Fruit fly (Drosophila melanogaster) whole organism, embryonic: Measurements from ENCODE around the gene CG7611.

Source experiments
- Atf-2 ChIP-seq: fragments of 200-800 bp; sonication (Bioruptor generic); optimal IDR thresholded peaks from 2 replicates; lab custom pipeline; 2016; ENCODE audit warnings: missing biosample characterization, missing genetic modification characterization
- Bgb ChIP-seq: fragments of 200-800 bp; sonication (Bioruptor generic); IDR thresholded peaks from 2 replicates; pipeline ENCODE4 v1.3.6; 2022; ENCODE audit warnings: missing biosample characterization, missing genetic modification characterization; ENCODE audit not compliant: partially characterized antibody
- CG10543 ChIP-seq: fragments of 200-800 bp; sonication (Bioruptor generic); optimal IDR thresholded peaks from 3 replicates; lab custom pipeline; 2017; ENCODE audit warnings: missing biosample characterization, mild to moderate bottlenecking, missing genetic modification characterization, moderate library complexity
- CG11695 ChIP-seq: fragments of 200-800 bp; sonication (Bioruptor generic); IDR thresholded peaks from 3 replicates; pipeline ENCODE4 v1.3.6; 2022; ENCODE audit warnings: missing biosample characterization, missing genetic modification characterization
- CG12155 ChIP-seq: fragments of 200-800 bp; sonication (Bioruptor generic); optimal IDR thresholded peaks from 3 replicates; lab custom pipeline; 2016; ENCODE audit warnings: missing biosample characterization, missing genetic modification characterization
- CG12299 ChIP-seq: fragments of 200-800 bp; sonication (Bioruptor generic); optimal IDR thresholded peaks from 2 replicates; lab custom pipeline; 2018; ENCODE audit warnings: missing biosample characterization, mild to moderate bottlenecking, missing genetic modification characterization
- CG12744 ChIP-seq: fragments of 200-800 bp; sonication (Bioruptor generic); optimal IDR thresholded peaks from 2 replicates; lab custom pipeline; 2016; ENCODE audit warnings: missing biosample characterization, missing genetic modification characterization
- CG1529 ChIP-seq: fragments of 200-800 bp; sonication (Bioruptor generic); optimal IDR thresholded peaks from 3 replicates; lab custom pipeline; 2018; ENCODE audit warnings: missing biosample characterization, missing genetic modification characterization
- CG15479 ChIP-seq: fragments of 200-800 bp; sonication (Bioruptor generic); optimal IDR thresholded peaks from 3 replicates; lab custom pipeline; 2019; ENCODE audit warnings: missing biosample characterization, mild to moderate bottlenecking, missing genetic modification characterization, moderate library complexity
- CG15514 ChIP-seq: fragments of 200-800 bp; sonication (Bioruptor generic); optimal IDR thresholded peaks from 3 replicates; lab custom pipeline; 2017; ENCODE audit warnings: missing biosample characterization, missing genetic modification characterization, mild to moderate bottlenecking, moderate library complexity, missing genetic modification reagents
- CG15696 ChIP-seq: fragments of 200-800 bp; sonication (Bioruptor generic); optimal IDR thresholded peaks from 2 replicates; lab custom pipeline; 2019; ENCODE audit warnings: missing biosample characterization, mild to moderate bottlenecking, missing genetic modification characterization, moderate library complexity
- CG17612 ChIP-seq: fragments of 200-800 bp; sonication (Bioruptor generic); IDR thresholded peaks from 2 replicates; pipeline ENCODE4 v1.3.6; 2022; ENCODE audit warnings: missing biosample characterization, missing genetic modification characterization
- CG18011 ChIP-seq: fragments of 200-800 bp; sonication (Bioruptor generic); optimal IDR thresholded peaks from 2 replicates; lab custom pipeline; 2017; ENCODE audit warnings: missing biosample characterization, missing genetic modification characterization, mild to moderate bottlenecking, moderate library complexity, missing genotype
- CG1832 ChIP-seq: fragments of 200-800 bp; sonication (Bioruptor generic); optimal IDR thresholded peaks from 2 replicates; lab custom pipeline; 2017; ENCODE audit warnings: missing biosample characterization, mild to moderate bottlenecking, missing genetic modification characterization, inconsistent platforms
- CG18619 ChIP-seq: fragments of 200-800 bp; sonication (Bioruptor generic); optimal IDR thresholded peaks from 3 replicates; lab custom pipeline; 2017; ENCODE audit warnings: missing biosample characterization, mild to moderate bottlenecking, missing genetic modification characterization
- CG2202 ChIP-seq: fragments of 200-800 bp; sonication (Bioruptor generic); optimal IDR thresholded peaks from 2 replicates; lab custom pipeline; 2018; ENCODE audit warnings: missing biosample characterization, mild to moderate bottlenecking, missing genetic modification characterization
- CG3065 ChIP-seq: fragments of 200-800 bp; sonication (Bioruptor generic); optimal IDR thresholded peaks from 2 replicates; lab custom pipeline; 2016; ENCODE audit warnings: missing biosample characterization, missing genetic modification characterization
- CG4854 ChIP-seq: fragments of 200-800 bp; sonication (Bioruptor generic); optimal IDR thresholded peaks from 2 replicates; lab custom pipeline; 2016; ENCODE audit warnings: missing biosample characterization, missing genetic modification characterization, inconsistent platforms
- CG7357 ChIP-seq: fragments of 200-800 bp; sonication (Bioruptor generic); IDR thresholded peaks from 3 replicates; pipeline ENCODE4 v1.3.6; 2022; ENCODE audit warnings: missing biosample characterization, missing genetic modification characterization
- CG7963 ChIP-seq: fragments of 200-800 bp; sonication (Bioruptor generic); IDR thresholded peaks from 3 replicates; pipeline ENCODE4 v1.3.6; 2022; ENCODE audit warnings: missing biosample characterization, missing genetic modification characterization; ENCODE audit not compliant: partially characterized antibody
- CG9932 ChIP-seq: fragments of 200-800 bp; sonication (Bioruptor generic); IDR thresholded peaks from 2 replicates; pipeline ENCODE4 v1.3.6; 2022; ENCODE audit warnings: missing biosample characterization, missing genetic modification characterization
- Dek ChIP-seq: fragments of 200-800 bp; sonication (Bioruptor generic); optimal IDR thresholded peaks from 3 replicates; lab custom pipeline; 2019; ENCODE audit warnings: missing biosample characterization, mild to moderate bottlenecking, missing genetic modification characterization, moderate library complexity
- Dfd ChIP-seq, 2 experiments: fragments of >200 bp; optimal IDR thresholded peaks; 2 replicates each; lab custom pipeline; 2017; ENCODE audit warnings: missing biosample characterization in 2 of 2, missing genetic modification characterization in 2 of 2
- HLH54F ChIP-seq: fragments of 200-800 bp; sonication (Bioruptor generic); optimal IDR thresholded peaks from 3 replicates; lab custom pipeline; 2016; ENCODE audit warnings: missing biosample characterization, missing genetic modification characterization
- MBD-R2 ChIP-seq: fragments of 200-800 bp; sonication (Bioruptor generic); IDR thresholded peaks from 2 replicates; pipeline ENCODE4 v1.3.6; 2022; ENCODE audit warnings: missing biosample characterization, missing genetic modification characterization
- MESR4 ChIP-seq: fragments of 200-800 bp; sonication (Bioruptor generic); optimal IDR thresholded peaks from 2 replicates; lab custom pipeline; 2018; ENCODE audit warnings: missing biosample characterization, mild to moderate bottlenecking, missing genetic modification characterization, moderate library complexity
- MTF-1 ChIP-seq: fragments of 200-800 bp; sonication (Bioruptor generic); optimal IDR thresholded peaks from 2 replicates; lab custom pipeline; 2018; ENCODE audit warnings: missing biosample characterization, mild to moderate bottlenecking, missing genetic modification characterization, borderline replicate concordance
- Meics ChIP-seq: fragments of 200-800 bp; sonication (Bioruptor generic); optimal IDR thresholded peaks from 2 replicates; lab custom pipeline; 2017; ENCODE audit warnings: missing biosample characterization, mild to moderate bottlenecking, missing genetic modification characterization
- Opbp ChIP-seq: fragments of 200-800 bp; sonication (Bioruptor generic); IDR thresholded peaks from 3 replicates; pipeline ENCODE4 v1.3.6; 2022; ENCODE audit warnings: missing biosample characterization, missing genetic modification characterization; ENCODE audit not compliant: partially characterized antibody
- Pdp1 ChIP-seq, 2 experiments: fragments of 200-800 bp; sonication (Bioruptor generic); optimal IDR thresholded peaks; 3 replicates each; lab custom pipeline; 2016; ENCODE audit warnings: missing biosample characterization in 2 of 2, missing genetic modification characterization in 2 of 2, mild to moderate bottlenecking in 1 of 2, moderate library complexity in 1 of 2
- Ptx1 ChIP-seq: fragments of 200-800 bp; sonication (Bioruptor generic); IDR thresholded peaks from 2 replicates; pipeline ENCODE4 v1.3.6; 2022; ENCODE audit warnings: missing biosample characterization, missing genetic modification characterization
- Sox102F ChIP-seq: fragments of 200-800 bp; sonication (Bioruptor generic); optimal IDR thresholded peaks from 2 replicates; lab custom pipeline; 2018; ENCODE audit warnings: missing biosample characterization, mild to moderate bottlenecking, missing genetic modification characterization, moderate library complexity
- Sry-δ ChIP-seq: fragments of 200-800 bp; sonication (Bioruptor generic); optimal IDR thresholded peaks from 2 replicates; lab custom pipeline; 2016; ENCODE audit warnings: missing biosample characterization, missing genetic modification characterization
- Vsx1 ChIP-seq: fragments of 200-800 bp; sonication (Bioruptor generic); optimal IDR thresholded peaks from 2 replicates; lab custom pipeline; 2017; ENCODE audit warnings: missing biosample characterization, mild to moderate bottlenecking, missing genetic modification characterization, missing genetic modification reagents
- btn ChIP-seq: fragments of 200-800 bp; sonication (Bioruptor generic); optimal IDR thresholded peaks from 2 replicates; lab custom pipeline; 2016; ENCODE audit warnings: missing biosample characterization, missing genetic modification characterization
- danr ChIP-seq: fragments of 200-800 bp; sonication (Bioruptor generic); IDR thresholded peaks from 2 replicates; pipeline ENCODE4 v1.3.6; 2022; ENCODE audit warnings: missing biosample characterization, missing genetic modification characterization
- ems ChIP-seq: fragments of 200-800 bp; sonication (Bioruptor generic); optimal IDR thresholded peaks from 3 replicates; lab custom pipeline; 2016; ENCODE audit warnings: missing biosample characterization, missing genetic modification characterization
- kay ChIP-seq: fragments of 200-800 bp; sonication (Bioruptor generic); optimal IDR thresholded peaks from 2 replicates; lab custom pipeline; 2016; ENCODE audit warnings: missing biosample characterization, missing genetic modification characterization
- kni ChIP-seq: fragments of 200-800 bp; sonication (Bioruptor generic); optimal IDR thresholded peaks from 3 replicates; lab custom pipeline; 2017; ENCODE audit warnings: mild to moderate bottlenecking, missing biosample characterization, missing genetic modification reagents, missing genetic modification characterization
- prd ChIP-seq, 3 experiments: fragments of >200 bp in 2 of 3; fragments of 200-800 bp in 1 of 3; sonication (Bioruptor generic) in 1 of 3; optimal IDR thresholded peaks in 2 of 3; IDR thresholded peaks in 1 of 3; 2 replicates in 2 of 3; 3 replicates in 1 of 3; pipeline versions ENCODE4 v1.3.6 to Lab custom; 2017 to 2022; ENCODE audit warnings: missing biosample characterization in 1 of 3, missing genetic modification characterization in 1 of 3
- scrt ChIP-seq: fragments of 200-800 bp; sonication (Bioruptor generic); optimal IDR thresholded peaks from 2 replicates; lab custom pipeline; 2018; ENCODE audit warnings: missing biosample characterization, mild to moderate bottlenecking, missing genetic modification characterization, moderate library complexity
- sd ChIP-seq: fragments of 200-800 bp; sonication (Bioruptor generic); optimal IDR thresholded peaks from 3 replicates; lab custom pipeline; 2018; ENCODE audit warnings: missing biosample characterization, mild to moderate bottlenecking, missing genetic modification characterization, moderate library complexity
- slp2 ChIP-seq: fragments of 200-800 bp; sonication (Bioruptor generic); optimal IDR thresholded peaks from 2 replicates; lab custom pipeline; 2016; ENCODE audit warnings: missing biosample characterization, missing genetic modification characterization
- stc ChIP-seq: fragments of 200-800 bp; sonication (Bioruptor generic); IDR thresholded peaks from 2 replicates; pipeline ENCODE4 v1.3.6; 2022; ENCODE audit warnings: missing biosample characterization, missing genetic modification characterization
- tna ChIP-seq: fragments of 200-800 bp; sonication (Bioruptor generic); IDR thresholded peaks from 2 replicates; pipeline ENCODE4 v1.3.6; 2022; ENCODE audit warnings: missing biosample characterization, missing genetic modification characterization; ENCODE audit not compliant: partially characterized antibody
- vfl ChIP-seq: fragments of 200-800 bp; sonication (Bioruptor generic); optimal IDR thresholded peaks from 2 replicates; lab custom pipeline; 2016; ENCODE audit warnings: missing biosample characterization, missing genetic modification characterization
- wek ChIP-seq: fragments of 200-800 bp; sonication (Bioruptor generic); optimal IDR thresholded peaks from 3 replicates; lab custom pipeline; 2018; ENCODE audit warnings: missing biosample characterization, mild to moderate bottlenecking, missing genetic modification characterization, moderate library complexity
- zen2 ChIP-seq: fragments of 200-800 bp; sonication (Bioruptor generic); IDR thresholded peaks from 3 replicates; pipeline ENCODE4 v1.3.6; 2022; ENCODE audit warnings: missing biosample characterization, missing genetic modification characterization; ENCODE audit not compliant: partially characterized antibody

Gene CG7611

DNA sequence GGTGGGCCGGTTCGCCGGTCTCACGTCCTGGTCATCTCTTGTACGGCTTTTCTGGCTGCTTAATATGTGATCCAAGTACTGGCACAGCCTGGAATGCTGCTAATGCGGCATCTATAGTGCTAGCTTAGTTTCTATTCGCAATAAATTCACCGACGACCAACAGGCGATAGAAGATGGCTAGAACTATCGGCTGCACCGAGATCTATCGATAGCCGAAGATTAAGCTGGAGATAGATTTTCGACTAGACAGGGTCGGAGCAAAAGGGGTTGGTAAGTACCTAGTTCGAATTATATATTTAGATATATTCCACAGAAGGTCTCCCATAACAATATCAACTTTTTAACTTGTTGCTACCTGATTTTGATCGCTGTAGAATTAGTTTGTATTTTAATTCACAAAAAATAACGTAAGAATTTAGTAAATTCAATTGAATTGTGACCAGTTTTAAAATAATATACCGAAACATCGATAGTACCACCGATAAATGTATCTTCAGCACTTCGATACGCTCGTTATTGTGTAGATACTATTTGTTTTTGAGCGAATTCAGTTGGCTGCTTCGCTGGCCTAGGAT lies 15.5 kb upstream of the CG7611 start, which contains the start of the genes Glg1 and M6 (continued):
- TF ChIP-seq scrt (GFP tag; lab: Kevin White, UChicago) (peak; percentile 74), Meics (GFP tag; lab: Kevin White, UChicago) (peak; percentile 71), CG18619 (peak; percentile 53), Bgb (peak; percentile 94), CG4854 (peak; percentile 32), Dfd (GFP tag; optimal IDR thresholded peaks at IDR 0.05; lab: Kevin White, UChicago) (no peak), Ptx1 (GFP tag; lab: Robert Waterston, UW) (peak; percentile 61), CG15696 (tag; lab: Kevin White, UChicago) (peak; percentile 66), kay (GFP tag; lab: Kevin White, UChicago) (peak; percentile 46), Opbp (peak; percentile 89), CG15514 (GFP tag; lab: Kevin White, UChicago) (peak; percentile 72), CG3065 (GFP tag; lab: Kevin White, UChicago) (no peak), CG12744 (peak; percentile 48), tna (GFP tag; lab: Robert Waterston, UW) (peak; percentile 94), Pdp1 (GFP tag; optimal IDR thresholded peaks at IDR 0.05; lab: Kevin White, UChicago) (peak; percentile 51 to 64), CG2202 (peak; percentile 62), CG7357 (GFP tag; lab: Robert Waterston, UW) (peak; percentile 46; the same call in 1 of the 3 replicates), wek (GFP tag; lab: Kevin White, UChicago) (no peak), kni (GFP tag; lab: Kevin White, UChicago) (peak; percentile 40), CG18011 (GFP tag; lab: Kevin White, UChicago) (peak; percentile 44), CG17612 (GFP tag; lab: Robert Waterston, UW) (no peak), MBD-R2 (GFP tag; lab: Robert Waterston, UW) (peak; percentile 73), HLH54F (peak; percentile 76), sd (tag; lab: Kevin White, UChicago) (peak; percentile 10), stc (GFP tag; lab: Robert Waterston, UW) (no peak), MESR4 (GFP tag; lab: Kevin White, UChicago) (peak; percentile 58), CG10543 (GFP tag; lab: Kevin White, UChicago) (peak; percentile 69), CG11695 (GFP tag; lab: Robert Waterston, UW) (peak; percentile 54; the same call in 2 of the 3 replicates), CG15479 (GFP tag; lab: Kevin White, UChicago) (no peak), zen2 (GFP tag; lab: Robert Waterston, UW) (peak; percentile 74), ems (GFP tag; lab: Kevin White, UChicago) (peak; percentile 59), CG9932 (GFP tag; lab: Robert Waterston, UW) (peak; percentile 83), CG1832 (GFP tag; lab: Kevin White, UChicago) (no peak), Vsx1 (GFP tag; lab: Kevin White, UChicago) (no peak), slp2 (GFP tag; lab: Kevin White, UChicago) (peak; percentile 2), btn (no peak), CG12299 (tag; lab: Kevin White, UChicago) (no peak), Atf-2 (no peak), Dek (tag; lab: Kevin White, UChicago) (peak; percentile 53), vfl (GFP tag; lab: Kevin White, UChicago) (peak; percentile 57), prd (optimal IDR thresholded peaks at IDR 0.05; lab: Kevin White, UChicago) (no peak), prd (GFP tag; IDR thresholded peaks at IDR 0.05; lab: Robert Waterston, UW) (peak; percentile 72), Sry-δ (peak; percentile 86), CG12155 (peak; percentile 75), MTF-1 (GFP tag; lab: Kevin White, UChicago) (no peak), danr (GFP tag; lab: Robert Waterston, UW) (no peak), CG7963 (GFP tag; lab: Robert Waterston, UW) (peak; percentile 90), Sox102F (GFP tag; lab: Kevin White, UChicago) (peak; percentile 60), CG1529 (no peak)
